Worm (Caenorhabditis elegans): Measurements from ENCODE around the gene C32B5.15.

ce11 chrII:972850-973249 lies at the start of gene C32B5.15:
- no peak for TF ChIP-seq elt-2 (tag; optimal IDR thresholded peaks at IDR 0.05)
- TF ChIP-seq K09A11.1 (tag; optimal IDR thresholded peaks at IDR 0.05; ENCODE audit: insufficient read depth): no peak
- no peak for TF ChIP-seq ceh-45 (GFP tag; IDR thresholded peaks at IDR 0.05)
- TF ChIP-seq nhr-11 (tag; optimal IDR thresholded peaks at IDR 0.05): no peak

All from whole organism, late embryonic.